Fruit fly (Drosophila melanogaster) whole organism, embryonic: ENCODE results near the gene Lamtor4.
A peak's percentile ranks its signal among the peaks of the same experiment; 100 is the strongest.

ENCODE experiments used
- ATbp ChIP-seq: fragments of 200-800 bp; sonication (Bioruptor generic); optimal IDR thresholded peaks from 2 replicates; lab custom pipeline; 2017; ENCODE audit warnings: missing biosample characterization, mild to moderate bottlenecking, missing genetic modification characterization, missing genetic modification reagents
- Ada2b ChIP-seq: fragments of 200-800 bp; sonication (Bioruptor generic); IDR thresholded peaks from 2 replicates; pipeline ENCODE4 v1.3.6; 2022; ENCODE audit warnings: missing biosample characterization, missing genetic modification characterization
- Atf3 ChIP-seq: fragments of 200-800 bp; sonication (Bioruptor generic); optimal IDR thresholded peaks from 3 replicates; lab custom pipeline; 2016; ENCODE audit warnings: missing biosample characterization, missing genetic modification characterization
- CG10274 ChIP-seq: fragments of 200-800 bp; sonication (Bioruptor generic); optimal IDR thresholded peaks from 3 replicates; lab custom pipeline; 2017; ENCODE audit warnings: missing biosample characterization, mild to moderate bottlenecking, missing genetic modification characterization
- CG10431 ChIP-seq: fragments of 200-800 bp; sonication (Bioruptor generic); optimal IDR thresholded peaks from 3 replicates; lab custom pipeline; 2018; ENCODE audit warnings: missing biosample characterization, mild to moderate bottlenecking, missing genetic modification characterization
- CG10462 ChIP-seq: fragments of 200-800 bp; sonication (Bioruptor generic); optimal IDR thresholded peaks from 2 replicates; lab custom pipeline; 2016; ENCODE audit warnings: missing biosample characterization, missing genetic modification characterization
- CG1233 ChIP-seq: fragments of 200-800 bp; sonication (Bioruptor generic); optimal IDR thresholded peaks from 4 replicates; lab custom pipeline; 2018; ENCODE audit warnings: missing biosample characterization, mild to moderate bottlenecking, missing genetic modification characterization
- CG14965 ChIP-seq: fragments of 200-800 bp; sonication (Bioruptor generic); optimal IDR thresholded peaks from 2 replicates; lab custom pipeline; 2016; ENCODE audit warnings: missing biosample characterization, missing genetic modification characterization, borderline replicate concordance
- CG15011 ChIP-seq: fragments of 200-800 bp; sonication (Bioruptor generic); optimal IDR thresholded peaks from 3 replicates; lab custom pipeline; 2018; ENCODE audit warnings: missing biosample characterization, mild to moderate bottlenecking, missing genetic modification characterization
- CG17359 ChIP-seq: fragments of 200-800 bp; sonication (Bioruptor generic); optimal IDR thresholded peaks from 3 replicates; lab custom pipeline; 2018; ENCODE audit warnings: missing biosample characterization, mild to moderate bottlenecking, missing genetic modification characterization, moderate library complexity
- CG17912 ChIP-seq: fragments of 200-800 bp; sonication (Bioruptor generic); optimal IDR thresholded peaks from 2 replicates; lab custom pipeline; 2018; ENCODE audit warnings: missing biosample characterization, mild to moderate bottlenecking, missing genetic modification characterization
- CG1792 ChIP-seq: fragments of 200-800 bp; sonication (Bioruptor generic); optimal IDR thresholded peaks from 2 replicates; lab custom pipeline; 2016; ENCODE audit warnings: missing biosample characterization, missing genetic modification characterization
- CG18262 ChIP-seq: fragments of 200-800 bp; optimal IDR thresholded peaks from 3 replicates; lab custom pipeline; 2019; ENCODE audit warnings: missing biosample characterization, mild to moderate bottlenecking, missing genetic modification characterization, moderate library complexity
- CG18476 ChIP-seq: fragments of 200-800 bp; sonication (Bioruptor generic); optimal IDR thresholded peaks from 2 replicates; lab custom pipeline; 2016; ENCODE audit warnings: missing biosample characterization, mild to moderate bottlenecking, missing genetic modification characterization
- CG18599 ChIP-seq: fragments of 200-800 bp; sonication (Bioruptor generic); optimal IDR thresholded peaks from 3 replicates; lab custom pipeline; 2017; ENCODE audit warnings: missing biosample characterization, missing genetic modification characterization, mild to moderate bottlenecking, moderate library complexity, missing genetic modification reagents
- CG2202 ChIP-seq: fragments of 200-800 bp; sonication (Bioruptor generic); optimal IDR thresholded peaks from 2 replicates; lab custom pipeline; 2018; ENCODE audit warnings: missing biosample characterization, mild to moderate bottlenecking, missing genetic modification characterization
- CG34422 ChIP-seq: fragments of 200-800 bp; sonication (Bioruptor generic); IDR thresholded peaks from 3 replicates; pipeline ENCODE4 v1.3.6; 2022; ENCODE audit warnings: missing biosample characterization, missing genetic modification characterization
- CG5180 ChIP-seq: fragments of 200-800 bp; sonication (Bioruptor generic); optimal IDR thresholded peaks from 3 replicates; lab custom pipeline; 2017; ENCODE audit warnings: missing biosample characterization, missing genetic modification characterization, mild to moderate bottlenecking, moderate library complexity, missing genetic modification reagents
- CG6854 ChIP-seq: fragments of 200-800 bp; sonication (Bioruptor generic); optimal IDR thresholded peaks from 3 replicates; lab custom pipeline; 2017; ENCODE audit warnings: missing biosample characterization, mild to moderate bottlenecking, missing genetic modification characterization
- CG7271 ChIP-seq: fragments of 200-800 bp; sonication (Bioruptor generic); optimal IDR thresholded peaks from 2 replicates; lab custom pipeline; 2018; ENCODE audit warnings: missing biosample characterization, mild to moderate bottlenecking, missing genetic modification characterization, moderate library complexity
- CG9932 ChIP-seq: fragments of 200-800 bp; sonication (Bioruptor generic); IDR thresholded peaks from 2 replicates; pipeline ENCODE4 v1.3.6; 2022; ENCODE audit warnings: missing biosample characterization, missing genetic modification characterization
- D ChIP-seq, 2 experiments: fragments of 200-800 bp in 1 of 2; fragments of >200 bp in 1 of 2; sonication (Bioruptor generic) in 1 of 2; optimal IDR thresholded peaks; 2 replicates in 1 of 2; 3 replicates in 1 of 2; lab custom pipeline; 2017; ENCODE audit warnings: mild to moderate bottlenecking in 1 of 2, missing biosample characterization in 1 of 2, missing genetic modification characterization in 1 of 2, missing genetic modification reagents in 1 of 2
- Ets97D ChIP-seq: fragments of 200-800 bp; sonication (Bioruptor generic); optimal IDR thresholded peaks from 3 replicates; lab custom pipeline; 2016; ENCODE audit warnings: missing biosample characterization, missing genetic modification characterization
- Fer2 ChIP-seq: fragments of 200-800 bp; sonication (Bioruptor generic); optimal IDR thresholded peaks from 2 replicates; lab custom pipeline; 2018; ENCODE audit warnings: missing biosample characterization, mild to moderate bottlenecking, missing genetic modification characterization, moderate library complexity
- HHEX ChIP-seq: fragments of 200-800 bp; sonication (Bioruptor generic); optimal IDR thresholded peaks from 3 replicates; lab custom pipeline; 2017; ENCODE audit warnings: missing biosample characterization, mild to moderate bottlenecking, missing genetic modification characterization, missing genetic modification reagents
- Hr51 ChIP-seq, 2 experiments: fragments of 200-800 bp; sonication (Bioruptor generic); optimal IDR thresholded peaks; 2 replicates in 1 of 2; 3 replicates in 1 of 2; lab custom pipeline; 2016 to 2018; ENCODE audit warnings: missing biosample characterization in 2 of 2, missing genetic modification characterization in 2 of 2, mild to moderate bottlenecking in 1 of 2, moderate library complexity in 1 of 2
- MESR4 ChIP-seq: fragments of 200-800 bp; sonication (Bioruptor generic); optimal IDR thresholded peaks from 2 replicates; lab custom pipeline; 2018; ENCODE audit warnings: missing biosample characterization, mild to moderate bottlenecking, missing genetic modification characterization, moderate library complexity
- Max ChIP-seq: fragments of 200-800 bp; sonication (Bioruptor generic); optimal IDR thresholded peaks from 2 replicates; lab custom pipeline; 2016; ENCODE audit warnings: missing biosample characterization, mild to moderate bottlenecking, missing genetic modification characterization
- NfI ChIP-seq: fragments of 200-800 bp; sonication (Bioruptor generic); optimal IDR thresholded peaks from 3 replicates; lab custom pipeline; 2018; ENCODE audit warnings: missing biosample characterization, mild to moderate bottlenecking, missing genetic modification characterization, moderate library complexity
- Oaz ChIP-seq: fragments of 200-800 bp; sonication (Bioruptor generic); IDR thresholded peaks from 2 replicates; pipeline ENCODE4 v1.3.6; 2022; ENCODE audit warnings: missing biosample characterization, missing genetic modification characterization
- Ptx1 ChIP-seq: fragments of 200-800 bp; sonication (Bioruptor generic); IDR thresholded peaks from 2 replicates; pipeline ENCODE4 v1.3.6; 2022; ENCODE audit warnings: missing biosample characterization, missing genetic modification characterization
- Sry-δ ChIP-seq: fragments of 200-800 bp; sonication (Bioruptor generic); optimal IDR thresholded peaks from 2 replicates; lab custom pipeline; 2016; ENCODE audit warnings: missing biosample characterization, missing genetic modification characterization
- ac ChIP-seq: fragments of 200-800 bp; sonication (Bioruptor generic); optimal IDR thresholded peaks from 3 replicates; lab custom pipeline; 2017; ENCODE audit warnings: missing biosample characterization, mild to moderate bottlenecking, missing genetic modification characterization
- cas ChIP-seq: fragments of 200-800 bp; sonication (Bioruptor generic); IDR thresholded peaks from 2 replicates; pipeline ENCODE4 v1.3.6; 2022; ENCODE audit warnings: missing biosample characterization, missing genetic modification characterization
- da ChIP-seq: fragments of 200-800 bp; sonication (Bioruptor generic); optimal IDR thresholded peaks from 2 replicates; lab custom pipeline; 2016; ENCODE audit warnings: missing biosample characterization, missing genetic modification characterization
- dmrt11E ChIP-seq: fragments of 200-800 bp; sonication (Bioruptor generic); optimal IDR thresholded peaks from 3 replicates; lab custom pipeline; 2018; ENCODE audit warnings: missing biosample characterization, mild to moderate bottlenecking, missing genetic modification characterization, moderate library complexity
- ewg ChIP-seq: fragments of 200-800 bp; sonication (Bioruptor generic); optimal IDR thresholded peaks from 3 replicates; lab custom pipeline; 2017; ENCODE audit warnings: mild to moderate bottlenecking, missing biosample characterization, missing genetic modification reagents, missing genetic modification characterization
- ftz-f1 ChIP-seq: fragments of 200-800 bp; sonication (Bioruptor generic); optimal IDR thresholded peaks from 2 replicates; lab custom pipeline; 2016; ENCODE audit warnings: missing biosample characterization, missing genetic modification characterization
- gem ChIP-seq: fragments of 200-800 bp; sonication (Bioruptor generic); optimal IDR thresholded peaks from 2 replicates; lab custom pipeline; 2019; ENCODE audit warnings: missing biosample characterization, mild to moderate bottlenecking, missing genetic modification characterization, moderate library complexity
- klu ChIP-seq: fragments of 200-800 bp; sonication (Bioruptor generic); IDR thresholded peaks from 2 replicates; pipeline ENCODE4 v1.3.6; 2022; ENCODE audit warnings: missing biosample characterization, missing genetic modification characterization
- kni ChIP-seq: fragments of 200-800 bp; sonication (Bioruptor generic); optimal IDR thresholded peaks from 3 replicates; lab custom pipeline; 2017; ENCODE audit warnings: mild to moderate bottlenecking, missing biosample characterization, missing genetic modification reagents, missing genetic modification characterization
- maf-S ChIP-seq: fragments of 200-800 bp; sonication (Bioruptor generic); optimal IDR thresholded peaks from 2 replicates; lab custom pipeline; 2016; ENCODE audit warnings: missing biosample characterization, missing genetic modification characterization
- mirr ChIP-seq: fragments of 200-800 bp; sonication (Bioruptor generic); optimal IDR thresholded peaks from 3 replicates; lab custom pipeline; 2018; ENCODE audit warnings: missing biosample characterization, mild to moderate bottlenecking, missing genetic modification characterization
- nerfin-1 ChIP-seq: fragments of 200-800 bp; sonication (Bioruptor generic); optimal IDR thresholded peaks from 3 replicates; lab custom pipeline; 2019; ENCODE audit warnings: missing biosample characterization, mild to moderate bottlenecking, missing genetic modification characterization, moderate library complexity
- pum ChIP-seq: fragments of 200-800 bp; sonication (Bioruptor generic); optimal IDR thresholded peaks from 2 replicates; lab custom pipeline; 2016; ENCODE audit warnings: missing biosample characterization, missing genetic modification characterization
- sc ChIP-seq, 3 experiments: fragments of >200 bp in 2 of 3; fragments of 200-800 bp in 1 of 3; sonication (Bioruptor generic) in 1 of 3; optimal IDR thresholded peaks; 2 replicates in 2 of 3; 3 replicates in 1 of 3; lab custom pipeline; 2017; ENCODE audit warnings: mild to moderate bottlenecking in 1 of 3, missing biosample characterization in 1 of 3, missing genetic modification characterization in 1 of 3, missing genetic modification reagents in 1 of 3
- schlank ChIP-seq: fragments of 200-800 bp; sonication (Bioruptor generic); optimal IDR thresholded peaks from 2 replicates; lab custom pipeline; 2018; ENCODE audit warnings: missing biosample characterization, mild to moderate bottlenecking, missing genetic modification characterization
- sug ChIP-seq: fragments of 200-800 bp; optimal IDR thresholded peaks from 2 replicates; lab custom pipeline; 2019; ENCODE audit warnings: missing biosample characterization, mild to moderate bottlenecking, missing genetic modification characterization, moderate library complexity
- tap ChIP-seq: fragments of 200-800 bp; optimal IDR thresholded peaks from 3 replicates; lab custom pipeline; 2019; ENCODE audit warnings: missing biosample characterization, mild to moderate bottlenecking, missing genetic modification characterization, moderate library complexity

Gene Lamtor4

dm6 chr3L:3898978-3899377 is 2.3 kb downstream of the Lamtor4 start, which contains the start of gene Ccz1 (continued):
- TF ChIP-seq CG10274 (GFP tag; lab: Kevin White, UChicago) (no peak), da (peak; percentile 40), ftz-f1 (GFP tag; lab: Kevin White, UChicago) (no peak), kni (GFP tag; lab: Kevin White, UChicago) (peak; percentile 71), ewg (peak; percentile 67), Ada2b (GFP tag; lab: Robert Waterston, UW) (no peak), Hr51 (GFP tag; optimal IDR thresholded peaks at IDR 0.05; lab: Kevin White, UChicago) (peak in 1 of 2 experiments; percentile 58), Max (GFP tag; lab: Kevin White, UChicago) (peak; percentile 67), sug (tag; lab: Kevin White, UChicago) (peak; percentile 52), Sry-δ (GFP tag; lab: Kevin White, UChicago) (peak; percentile 52), Oaz (GFP tag; lab: Robert Waterston, UW) (no peak), CG5180 (GFP tag; lab: Kevin White, UChicago) (peak; percentile 51), MESR4 (GFP tag; lab: Kevin White, UChicago) (peak; percentile 37), ac (GFP tag; lab: Kevin White, UChicago) (peak; percentile 7), gem (tag; lab: Kevin White, UChicago) (peak; percentile 81), CG10431 (GFP tag; lab: Kevin White, UChicago) (peak; percentile 38), HHEX (GFP tag; lab: Kevin White, UChicago) (peak; percentile 68), CG1233 (GFP tag; lab: Kevin White, UChicago) (peak; percentile 63), CG9932 (GFP tag; lab: Robert Waterston, UW) (no peak), klu (GFP tag; lab: Robert Waterston, UW) (no peak), Fer2 (tag; lab: Kevin White, UChicago) (peak; percentile 25), dmrt11E (tag; lab: Kevin White, UChicago) (peak; percentile 45), maf-S (GFP tag; lab: Kevin White, UChicago) (peak; percentile 71), CG18476 (GFP tag; lab: Kevin White, UChicago) (peak; percentile 54), CG10462 (GFP tag; lab: Kevin White, UChicago) (peak; percentile 59), ATbp (peak; percentile 80), pum (GFP tag; lab: Kevin White, UChicago) (peak; percentile 64), cas (GFP tag; lab: Robert Waterston, UW) (no peak), sc (optimal IDR thresholded peaks at IDR 0.05; lab: Kevin White, UChicago) (no peak), sc (GFP tag; optimal IDR thresholded peaks at IDR 0.05; lab: Kevin White, UChicago) (peak; percentile 59), CG17912 (peak; percentile 90), CG2202 (tag; lab: Kevin White, UChicago) (peak; percentile 46), mirr (GFP tag; lab: Kevin White, UChicago) (peak; percentile 28), CG14965 (GFP tag; lab: Kevin White, UChicago) (peak; percentile 56), D (optimal IDR thresholded peaks at IDR 0.05; lab: Kevin White, UChicago) (no peak), D (GFP tag; optimal IDR thresholded peaks at IDR 0.05; lab: Kevin White, UChicago) (peak; percentile 21), CG7271 (tag; lab: Kevin White, UChicago) (no peak), Atf3 (GFP tag; lab: Kevin White, UChicago) (peak; percentile 43), schlank (tag; lab: Kevin White, UChicago) (peak; percentile 58), CG15011 (GFP tag; lab: Kevin White, UChicago) (peak; percentile 56), NfI (GFP tag; lab: Kevin White, UChicago) (peak; percentile 65), CG17359 (peak; percentile 75), CG1792 (GFP tag; lab: Kevin White, UChicago) (peak; percentile 60), CG6854 (no peak), Ptx1 (no peak), CG18262 (tag; lab: Kevin White, UChicago) (peak; percentile 38), Ets97D (peak; percentile 64), CG18599 (GFP tag; lab: Kevin White, UChicago) (peak; percentile 24), CG34422 (no peak), nerfin-1 (peak; percentile 47), tap (tag; lab: Kevin White, UChicago) (no peak)
